Worm (Caenorhabditis elegans) whole organism, L4/young adult: Measurements from ENCODE around the gene ptr-5.

Source experiments
- W03F9.2 ChIP-seq: fragments of 150-350 bp; optimal IDR thresholded peaks from 2 replicates; lab custom pipeline; 2014; ENCODE audit warnings: missing biosample characterization, missing genetic modification characterization
- dao-5 ChIP-seq: sonication (generic microtip); optimal IDR thresholded peaks from 2 replicates; lab custom pipeline; 2016; ENCODE audit warnings: missing genotype, missing genetic modification characterization, moderate library complexity, missing compliant biosample characterization

- TF ChIP-seq dao-5 (tag; lab: Kevin White, UChicago) (no peak), W03F9.2 (no peak)
Observed at ce11 chrX:17349411-17349810, 31.0 kb downstream of the ptr-5 start.
